Fruit fly (Drosophila melanogaster) whole organism, prepupa: ENCODE data around the gene Arfrp1.

Source experiments
- CG10631 ChIP-seq: fragments of 200-800 bp; sonication (Bioruptor generic); optimal IDR thresholded peaks from 2 replicates; lab custom pipeline; 2016; ENCODE audit warnings: missing biosample characterization, missing genetic modification characterization
- CG10669 ChIP-seq: fragments of 200-800 bp; sonication (Bioruptor generic); optimal IDR thresholded peaks from 3 replicates; lab custom pipeline; 2018; ENCODE audit warnings: missing biosample characterization, mild to moderate bottlenecking, missing genetic modification characterization, moderate library complexity
- CG11294 ChIP-seq: fragments of 200-800 bp; sonication (Bioruptor generic); IDR thresholded peaks from 2 replicates; pipeline ENCODE4 v1.3.6; 2022; ENCODE audit warnings: missing biosample characterization, missing genetic modification characterization
- CG11762 ChIP-seq: fragments of 200-800 bp; sonication (Bioruptor generic); optimal IDR thresholded peaks from 3 replicates; lab custom pipeline; 2016; ENCODE audit warnings: missing biosample characterization, missing genetic modification characterization; ENCODE audit not compliant: insufficient read depth
- CG11902 ChIP-seq: fragments of 200-800 bp; sonication (Bioruptor generic); optimal IDR thresholded peaks from 3 replicates; lab custom pipeline; 2016; ENCODE audit warnings: missing biosample characterization, missing genetic modification characterization
- CG16779 ChIP-seq: fragments of 200-800 bp; sonication (Bioruptor generic); optimal IDR thresholded peaks from 3 replicates; lab custom pipeline; 2017; ENCODE audit warnings: missing biosample characterization, mild to moderate bottlenecking, missing genetic modification characterization
- CG3032 ChIP-seq: fragments of 200-800 bp; optimal IDR thresholded peaks from 2 replicates; lab custom pipeline; 2019; ENCODE audit warnings: missing biosample characterization, mild to moderate bottlenecking, missing genetic modification characterization, moderate library complexity
- CG31627 ChIP-seq: fragments of 200-800 bp; sonication (Bioruptor generic); optimal IDR thresholded peaks from 3 replicates; lab custom pipeline; 2016; ENCODE audit warnings: missing biosample characterization, missing genetic modification characterization
- CG32006 ChIP-seq: fragments of 200-800 bp; sonication (Bioruptor generic); optimal IDR thresholded peaks from 3 replicates; lab custom pipeline; 2017; ENCODE audit warnings: missing biosample characterization, mild to moderate bottlenecking, missing genetic modification characterization
- CG3919 ChIP-seq: fragments of 200-800 bp; sonication (Bioruptor generic); optimal IDR thresholded peaks from 3 replicates; lab custom pipeline; 2016; ENCODE audit warnings: missing biosample characterization, missing genetic modification characterization
- CG4318 ChIP-seq: fragments of 200-800 bp; sonication (Bioruptor generic); optimal IDR thresholded peaks from 3 replicates; lab custom pipeline; 2017; ENCODE audit warnings: missing biosample characterization, mild to moderate bottlenecking, missing genetic modification characterization
- CG6163 ChIP-seq: fragments of 200-800 bp; sonication (Bioruptor generic); IDR thresholded peaks from 3 replicates; pipeline ENCODE4 v1.3.6; 2022; ENCODE audit warnings: missing biosample characterization, missing genetic modification characterization
- CG6792 ChIP-seq: fragments of 200-800 bp; sonication (Bioruptor generic); optimal IDR thresholded peaks from 3 replicates; lab custom pipeline; 2016; ENCODE audit warnings: missing biosample characterization, missing genetic modification characterization
- CG6808 ChIP-seq: fragments of 200-800 bp; sonication (Bioruptor generic); optimal IDR thresholded peaks from 3 replicates; lab custom pipeline; 2017; ENCODE audit warnings: missing biosample characterization, missing genetic modification characterization, mild to moderate bottlenecking, moderate library complexity, missing genetic modification reagents
- CG7368 ChIP-seq: fragments of 200-800 bp; sonication (Bioruptor generic); optimal IDR thresholded peaks from 3 replicates; lab custom pipeline; 2016; ENCODE audit warnings: missing biosample characterization, missing genetic modification characterization
- CG8119 ChIP-seq: fragments of 200-800 bp; sonication (Bioruptor generic); IDR thresholded peaks from 3 replicates; pipeline ENCODE4 v1.3.6; 2022; ENCODE audit warnings: missing biosample characterization, missing genetic modification characterization
- CG8632 ChIP-seq: fragments of 200-800 bp; sonication (Bioruptor generic); optimal IDR thresholded peaks from 3 replicates; lab custom pipeline; 2016; ENCODE audit warnings: missing biosample characterization, missing genetic modification characterization
- CG9139 ChIP-seq: fragments of 200-800 bp; sonication (Bioruptor generic); optimal IDR thresholded peaks from 3 replicates; lab custom pipeline; 2017; ENCODE audit warnings: missing biosample characterization, mild to moderate bottlenecking, missing genetic modification characterization
- Eip75B ChIP-seq: fragments of 200-800 bp; sonication (Bioruptor generic); optimal IDR thresholded peaks from 3 replicates; lab custom pipeline; 2016; ENCODE audit warnings: missing biosample characterization, missing genetic modification characterization
- Eip78C ChIP-seq: fragments of 200-800 bp; sonication (Bioruptor generic); peaks from one replicate; lab custom pipeline; 2016; ENCODE audit warnings: missing biosample characterization, missing genetic modification characterization
- Eip93F ChIP-seq: fragments of 200-800 bp; sonication (Bioruptor generic); optimal IDR thresholded peaks from 2 replicates; lab custom pipeline; 2016; ENCODE audit warnings: missing biosample characterization, mild to moderate bottlenecking, missing genetic modification characterization
- Ets21C ChIP-seq: fragments of 200-800 bp; sonication (Bioruptor generic); optimal IDR thresholded peaks from 3 replicates; lab custom pipeline; 2016; ENCODE audit warnings: missing biosample characterization, missing genetic modification characterization
- Hr38 ChIP-seq: sonication (Bioruptor generic); optimal IDR thresholded peaks from 2 replicates; lab custom pipeline; 2016; ENCODE audit warnings: missing biosample characterization, missing genetic modification characterization
- Hr4 ChIP-seq: fragments of 200-800 bp; sonication (Bioruptor generic); optimal IDR thresholded peaks from 3 replicates; lab custom pipeline; 2016; ENCODE audit warnings: missing biosample characterization, missing genetic modification characterization
- Met ChIP-seq: fragments of 200-800 bp; sonication (Bioruptor generic); optimal IDR thresholded peaks from 3 replicates; lab custom pipeline; 2016; ENCODE audit warnings: missing biosample characterization, missing genetic modification characterization
- OdsH ChIP-seq: fragments of 200-800 bp; sonication (Bioruptor generic); optimal IDR thresholded peaks from 3 replicates; lab custom pipeline; 2016; ENCODE audit warnings: missing biosample characterization, missing genetic modification characterization
- Sox102F ChIP-seq: fragments of 200-800 bp; sonication (Bioruptor generic); optimal IDR thresholded peaks from 2 replicates; lab custom pipeline; 2016; ENCODE audit warnings: missing biosample characterization, mild to moderate bottlenecking, missing genetic modification characterization
- Sox14 ChIP-seq: fragments of 200-800 bp; sonication (Bioruptor generic); optimal IDR thresholded peaks from 3 replicates; lab custom pipeline; 2016; ENCODE audit warnings: missing biosample characterization, missing genetic modification characterization
- Sox15 ChIP-seq: fragments of 200-800 bp; sonication (Bioruptor generic); optimal IDR thresholded peaks from 3 replicates; lab custom pipeline; 2016; ENCODE audit warnings: missing biosample characterization, missing genetic modification characterization
- achi ChIP-seq: fragments of 200-800 bp; sonication (Bioruptor generic); optimal IDR thresholded peaks from 3 replicates; lab custom pipeline; 2016; ENCODE audit warnings: missing biosample characterization, missing genetic modification characterization
- acj6 ChIP-seq: fragments of 200-800 bp; sonication (Bioruptor generic); optimal IDR thresholded peaks from 3 replicates; lab custom pipeline; 2016; ENCODE audit warnings: missing biosample characterization, missing genetic modification characterization
- dac ChIP-seq: fragments of 200-800 bp; sonication (Bioruptor generic); optimal IDR thresholded peaks from 2 replicates; lab custom pipeline; 2017; ENCODE audit warnings: missing biosample characterization, mild to moderate bottlenecking, missing genetic modification characterization
- dsx ChIP-seq: fragments of 200-800 bp; optimal IDR thresholded peaks from 3 replicates; lab custom pipeline; 2019; ENCODE audit warnings: missing biosample characterization, mild to moderate bottlenecking, missing genetic modification characterization, moderate library complexity; ENCODE audit not compliant: poor library complexity, severe bottlenecking
- eg ChIP-seq: fragments of 200-800 bp; sonication (Bioruptor generic); IDR thresholded peaks from 3 replicates; pipeline ENCODE4 v1.3.6; 2022; ENCODE audit warnings: missing biosample characterization, missing genetic modification characterization
- esn ChIP-seq: fragments of 200-800 bp; sonication (Bioruptor generic); optimal IDR thresholded peaks from 2 replicates; lab custom pipeline; 2016; ENCODE audit warnings: missing biosample characterization, mild to moderate bottlenecking, missing genetic modification characterization, moderate library complexity
- fd59A ChIP-seq: fragments of 200-800 bp; sonication (Bioruptor generic); optimal IDR thresholded peaks from 2 replicates; lab custom pipeline; 2017; ENCODE audit warnings: missing biosample characterization, mild to moderate bottlenecking, missing genetic modification characterization, missing genetic modification reagents
- fd85E ChIP-seq: fragments of 200-800 bp; sonication (Bioruptor generic); optimal IDR thresholded peaks from 3 replicates; lab custom pipeline; 2016; ENCODE audit warnings: missing biosample characterization, missing genetic modification characterization
- net ChIP-seq: fragments of 200-800 bp; sonication (Bioruptor generic); optimal IDR thresholded peaks from 3 replicates; lab custom pipeline; 2016; ENCODE audit warnings: missing biosample characterization, missing genetic modification characterization
- pdm3 ChIP-seq: fragments of 200-800 bp; sonication (Bioruptor generic); optimal IDR thresholded peaks from 3 replicates; lab custom pipeline; 2016; ENCODE audit warnings: missing biosample characterization, missing genetic modification characterization
- ss ChIP-seq, 2 experiments: fragments of 200-800 bp; sonication (Bioruptor generic); optimal IDR thresholded peaks; 2 replicates in 1 of 2; 3 replicates in 1 of 2; lab custom pipeline; 2017 to 2018; ENCODE audit warnings: mild to moderate bottlenecking in 2 of 2, missing biosample characterization in 2 of 2, missing genetic modification characterization in 2 of 2, moderate library complexity in 1 of 2
- svp ChIP-seq: fragments of 200-800 bp; sonication (Bioruptor generic); peaks from one replicate; lab custom pipeline; 2016; ENCODE audit warnings: missing biosample characterization, missing genetic modification characterization
- topi ChIP-seq: fragments of 200-800 bp; sonication (Bioruptor generic); optimal IDR thresholded peaks from 3 replicates; lab custom pipeline; 2016; ENCODE audit warnings: missing biosample characterization, missing genetic modification characterization
- vri ChIP-seq: fragments of 200-800 bp; sonication (Bioruptor generic); optimal IDR thresholded peaks from 3 replicates; lab custom pipeline; 2016; ENCODE audit warnings: missing biosample characterization, mild to moderate bottlenecking, missing genetic modification characterization

Gene Arfrp1

DNA sequence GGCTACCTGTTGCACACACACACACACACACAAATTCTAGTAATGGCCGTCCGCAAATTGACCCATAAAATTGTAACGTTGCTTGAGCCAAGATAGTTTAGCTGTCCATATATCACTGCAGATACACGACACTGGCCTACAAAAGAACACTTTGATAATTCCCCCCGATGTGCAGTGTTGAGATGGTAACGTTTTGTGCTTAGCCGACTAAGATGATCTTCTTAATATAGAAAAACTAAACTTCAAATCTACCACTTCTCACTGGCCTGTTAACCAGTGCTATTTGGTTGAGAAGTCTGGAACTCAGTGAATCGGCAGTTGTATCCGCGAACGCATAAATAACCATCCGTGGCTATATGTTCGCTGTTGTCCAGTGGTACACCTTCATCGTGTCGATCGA is 38.0 kb upstream of the Arfrp1 start (continued):
- TF ChIP-seq CG4318 (GFP tag; lab: Kevin White, UChicago) (peak; percentile 38), CG11902 (GFP tag; lab: Kevin White, UChicago) (no peak), eg (GFP tag; lab: Robert Waterston, UW) (peak; percentile 85), dsx (GFP tag; lab: Kevin White, UChicago) (peak; percentile 79), Hr4 (GFP tag; lab: Kevin White, UChicago) (peak; percentile 33), fd85E (no peak), CG11762 (GFP tag; lab: Kevin White, UChicago) (peak; percentile 6), Eip75B (peak; percentile 56), Sox102F (GFP tag; lab: Kevin White, UChicago) (no peak), CG6792 (peak; percentile 46), topi (GFP tag; lab: Kevin White, UChicago) (peak; percentile 19), CG9139 (peak; percentile 61), CG3032 (peak; percentile 71), OdsH (GFP tag; lab: Kevin White, UChicago) (peak; percentile 62), Sox14 (GFP tag; lab: Kevin White, UChicago) (peak; percentile 53), svp (GFP tag; lab: Kevin White, UChicago) (peak; percentile 68), CG16779 (tag; lab: Kevin White, UChicago) (peak; percentile 41), Ets21C (no peak), fd59A (peak; percentile 68), ss (GFP tag; optimal IDR thresholded peaks at IDR 0.05; lab: Kevin White, UChicago) (peak; percentile 83 to 84), CG7368 (GFP tag; lab: Kevin White, UChicago) (peak; percentile 49), Hr38 (GFP tag; lab: Kevin White, UChicago) (no peak), Met (GFP tag; lab: Kevin White, UChicago) (no peak), CG8632 (GFP tag; lab: Kevin White, UChicago) (peak; percentile 36), CG8119 (peak; percentile 56; the same call in 1 of the 3 replicates), CG32006 (peak; percentile 74), CG10631 (GFP tag; lab: Kevin White, UChicago) (peak; percentile 52), CG31627 (GFP tag; lab: Kevin White, UChicago) (peak; percentile 33), pdm3 (peak; percentile 55)

DNA sequence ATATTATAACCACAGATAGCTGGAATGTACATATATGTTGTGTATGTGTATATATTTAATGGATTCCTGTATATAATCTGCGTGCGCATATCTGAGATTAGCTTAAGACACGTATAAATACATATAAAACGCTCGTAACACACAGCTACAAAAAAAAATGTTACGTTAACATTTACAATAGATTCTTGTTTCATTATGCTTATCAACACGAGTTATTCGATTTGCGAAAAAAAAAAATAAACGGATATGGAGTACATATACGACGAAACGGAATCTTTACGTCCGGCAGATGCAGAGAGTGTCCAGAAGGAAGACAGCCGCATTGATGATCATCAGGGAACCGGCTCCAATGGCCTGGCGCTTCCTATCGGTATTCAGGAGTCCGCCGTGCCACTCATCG is 35.6 kb upstream of the Arfrp1 start, which contains the start of gene CG10970:
CG10970 (minus strand) TSS at position 101 of the 400 bp plus-strand sequence.
- TF ChIP-seq CG3919 = no peak
- TF ChIP-seq net (GFP tag; lab: Kevin White, UChicago) = no peak
- TF ChIP-seq achi (GFP tag; lab: Kevin White, UChicago) = no peak
- no peak for TF ChIP-seq CG7368 (GFP tag; lab: Kevin White, UChicago)
- no peak for TF ChIP-seq CG16779 (tag; lab: Kevin White, UChicago)
- no peak for TF ChIP-seq CG10669 (GFP tag; lab: Kevin White, UChicago)
- TF ChIP-seq CG32006 = no peak
- TF ChIP-seq fd85E = no peak
- TF ChIP-seq Eip75B = no peak
- TF ChIP-seq Sox14 (GFP tag; lab: Kevin White, UChicago) = no peak
- TF ChIP-seq Sox102F (GFP tag; lab: Kevin White, UChicago) = no peak
- TF ChIP-seq, all 60 proteins: peak for 0

DNA sequence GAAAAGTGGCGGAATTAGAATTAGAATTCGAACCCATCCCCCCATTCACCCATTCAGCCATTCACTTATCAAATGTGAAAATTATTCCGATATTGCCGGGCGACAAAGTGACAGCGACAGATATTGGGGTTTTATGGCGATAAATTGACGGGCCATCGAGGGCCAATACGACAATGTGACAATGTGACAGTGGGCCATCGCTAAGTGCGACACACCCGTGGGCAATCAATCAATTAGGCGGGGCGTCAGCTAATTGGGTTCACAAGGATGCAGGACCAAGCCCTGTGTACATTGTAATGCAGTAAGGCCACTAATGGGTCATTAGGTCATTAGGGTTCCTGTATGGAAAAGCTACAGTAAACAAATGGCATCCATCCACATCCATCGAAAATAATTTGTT is 32.8 kb upstream of the Arfrp1 start:
- TF ChIP-seq ss (GFP tag; optimal IDR thresholded peaks at IDR 0.05; lab: Kevin White, UChicago) (no peak), net (GFP tag; lab: Kevin White, UChicago) (no peak), Ets21C (no peak), topi (GFP tag; lab: Kevin White, UChicago) (no peak), acj6 (GFP tag; lab: Kevin White, UChicago) (no peak)
- TF ChIP-seq, all 60 proteins: peak for 0

DNA sequence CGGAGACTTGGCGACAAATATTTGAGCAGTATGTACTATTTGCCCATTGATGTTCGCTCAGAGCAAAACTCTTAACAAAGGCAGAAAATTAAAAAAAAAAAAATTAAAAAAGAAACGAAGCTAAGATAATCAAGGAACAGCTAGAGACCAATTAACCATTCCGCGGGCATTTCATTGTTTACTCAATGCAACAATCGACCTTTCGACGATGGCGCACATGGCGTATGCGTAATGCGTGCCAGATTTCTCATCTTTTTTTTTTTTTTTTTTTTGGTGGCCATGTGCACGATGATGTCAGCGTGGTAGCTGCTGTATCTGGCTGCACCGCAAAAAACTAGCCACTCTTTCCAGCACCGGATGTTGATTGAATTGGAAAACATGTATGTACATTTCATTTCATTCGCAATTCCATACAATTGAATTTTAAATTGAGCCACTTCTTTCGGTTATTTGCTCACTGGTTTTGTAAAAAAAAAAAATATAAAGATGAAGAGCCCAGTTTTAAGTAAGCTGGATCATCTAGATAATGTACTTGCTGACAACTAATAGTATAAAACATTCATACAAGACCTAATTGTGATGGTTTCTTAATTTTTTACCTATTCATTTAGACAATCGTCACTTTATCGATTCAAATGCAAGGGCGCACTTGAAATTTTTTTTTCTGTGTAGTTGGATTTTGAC is 31.1 kb upstream of the Arfrp1 start:
- TF ChIP-seq vri (GFP tag; lab: Kevin White, UChicago) = peak; percentile 32
- peak; percentile 53 for TF ChIP-seq CG11902 (GFP tag; lab: Kevin White, UChicago)
- TF ChIP-seq CG16779 (tag; lab: Kevin White, UChicago) = peak; percentile 46
- peak; percentile 56 for TF ChIP-seq achi (GFP tag; lab: Kevin White, UChicago)
- peak; percentile 27 for TF ChIP-seq dac (GFP tag; lab: Kevin White, UChicago)
- TF ChIP-seq CG6163 = peak; percentile 38; the same call in 1 of the 3 replicates
- TF ChIP-seq svp (GFP tag; lab: Kevin White, UChicago) = peak; percentile 88
- TF ChIP-seq CG6808 (GFP tag; lab: Kevin White, UChicago) = peak; percentile 70
- peak; percentile 53 for TF ChIP-seq CG7368 (GFP tag; lab: Kevin White, UChicago)
- TF ChIP-seq esn (GFP tag; lab: Kevin White, UChicago) = peak; percentile 73
- TF ChIP-seq CG9139 = peak; percentile 47
- peak; percentile 59; the same call in 2 of the 3 replicates for TF ChIP-seq eg (GFP tag; lab: Robert Waterston, UW)
- peak; percentile 4 for TF ChIP-seq Eip93F (GFP tag; lab: Kevin White, UChicago)
- peak; percentile 92 for TF ChIP-seq Eip78C (GFP tag; lab: Kevin White, UChicago)
- TF ChIP-seq OdsH (GFP tag; lab: Kevin White, UChicago) = peak; percentile 72
- TF ChIP-seq CG11294 (GFP tag; lab: Robert Waterston, UW) = no peak
- peak; percentile 61 for TF ChIP-seq Sox15 (GFP tag; lab: Kevin White, UChicago)
- TF ChIP-seq Met (GFP tag; lab: Kevin White, UChicago) = peak; percentile 71
- TF ChIP-seq topi (GFP tag; lab: Kevin White, UChicago) = peak; percentile 70
